Fruit fly (Drosophila melanogaster) whole organism, embryonic: ENCODE measurements around the gene Vps52.

Source experiments
- ATbp ChIP-seq: fragments of 200-800 bp; sonication (Bioruptor generic); optimal IDR thresholded peaks from 2 replicates; lab custom pipeline; 2017; ENCODE audit warnings: missing biosample characterization, mild to moderate bottlenecking, missing genetic modification characterization, missing genetic modification reagents
- Bgb ChIP-seq: fragments of 200-800 bp; sonication (Bioruptor generic); IDR thresholded peaks from 2 replicates; pipeline ENCODE4 v1.3.6; 2022; ENCODE audit warnings: missing biosample characterization, missing genetic modification characterization; ENCODE audit not compliant: partially characterized antibody
- BtbVII ChIP-seq: fragments of 200-800 bp; sonication (Bioruptor generic); optimal IDR thresholded peaks from 3 replicates; lab custom pipeline; 2017; ENCODE audit warnings: missing biosample characterization, mild to moderate bottlenecking, missing genetic modification characterization
- CG10147 ChIP-seq: fragments of 200-800 bp; sonication (Bioruptor generic); optimal IDR thresholded peaks from 2 replicates; lab custom pipeline; 2019; ENCODE audit warnings: missing biosample characterization, mild to moderate bottlenecking, missing genetic modification characterization, moderate library complexity
- CG11560 ChIP-seq: fragments of 200-800 bp; sonication (Bioruptor generic); IDR thresholded peaks from 3 replicates; pipeline ENCODE4 v1.3.6; 2022; ENCODE audit warnings: missing biosample characterization, missing genetic modification characterization
- CG11695 ChIP-seq: fragments of 200-800 bp; sonication (Bioruptor generic); IDR thresholded peaks from 3 replicates; pipeline ENCODE4 v1.3.6; 2022; ENCODE audit warnings: missing biosample characterization, missing genetic modification characterization
- CG12219 ChIP-seq: fragments of 200-800 bp; sonication (Bioruptor generic); optimal IDR thresholded peaks from 3 replicates; lab custom pipeline; 2018; ENCODE audit warnings: missing biosample characterization, mild to moderate bottlenecking, missing genetic modification characterization
- CG13296 ChIP-seq: fragments of 200-800 bp; sonication (Bioruptor generic); optimal IDR thresholded peaks from 3 replicates; lab custom pipeline; 2018; ENCODE audit warnings: missing biosample characterization, mild to moderate bottlenecking, missing genetic modification characterization
- CG14667 ChIP-seq: fragments of 200-800 bp; sonication (Bioruptor generic); IDR thresholded peaks from 2 replicates; pipeline ENCODE4 v1.3.6; 2022; ENCODE audit warnings: missing biosample characterization, missing genetic modification characterization
- CG1603 ChIP-seq: fragments of 200-800 bp; sonication (Bioruptor generic); optimal IDR thresholded peaks from 2 replicates; lab custom pipeline; 2019; ENCODE audit warnings: missing biosample characterization, mild to moderate bottlenecking, missing genetic modification characterization, moderate library complexity
- CG16863 ChIP-seq: fragments of 200-800 bp; sonication (Bioruptor generic); optimal IDR thresholded peaks from 3 replicates; lab custom pipeline; 2016; ENCODE audit warnings: missing biosample characterization, missing genetic modification characterization
- CG17359 ChIP-seq: fragments of 200-800 bp; sonication (Bioruptor generic); optimal IDR thresholded peaks from 3 replicates; lab custom pipeline; 2018; ENCODE audit warnings: missing biosample characterization, mild to moderate bottlenecking, missing genetic modification characterization, moderate library complexity
- CG30020 ChIP-seq: fragments of 200-800 bp; optimal IDR thresholded peaks from 2 replicates; lab custom pipeline; 2019; ENCODE audit warnings: missing biosample characterization, mild to moderate bottlenecking, missing genetic modification characterization, moderate library complexity
- CG34376 ChIP-seq: fragments of 200-800 bp; sonication (Bioruptor generic); optimal IDR thresholded peaks from 2 replicates; lab custom pipeline; 2018; ENCODE audit warnings: missing biosample characterization, mild to moderate bottlenecking, missing genetic modification characterization
- CG4328 ChIP-seq: fragments of 200-800 bp; sonication (Bioruptor generic); optimal IDR thresholded peaks from 3 replicates; lab custom pipeline; 2017; ENCODE audit warnings: missing biosample characterization, missing genetic modification reagents, missing genetic modification characterization
- CG4707 ChIP-seq: fragments of 200-800 bp; sonication (Bioruptor generic); optimal IDR thresholded peaks from 2 replicates; lab custom pipeline; 2018; ENCODE audit warnings: missing biosample characterization, mild to moderate bottlenecking, missing genetic modification characterization, moderate library complexity
- CG4854 ChIP-seq: fragments of 200-800 bp; sonication (Bioruptor generic); optimal IDR thresholded peaks from 2 replicates; lab custom pipeline; 2016; ENCODE audit warnings: missing biosample characterization, missing genetic modification characterization, inconsistent platforms
- CG5245 ChIP-seq: fragments of 200-800 bp; sonication (Bioruptor generic); optimal IDR thresholded peaks from 3 replicates; lab custom pipeline; 2016; ENCODE audit warnings: missing biosample characterization, missing genetic modification characterization
- CG6791 ChIP-seq: fragments of 200-800 bp; sonication (Bioruptor generic); IDR thresholded peaks from 3 replicates; pipeline ENCODE4 v1.3.6; 2022; ENCODE audit warnings: missing biosample characterization, missing genetic modification characterization; ENCODE audit not compliant: partially characterized antibody
- CG6854 ChIP-seq: fragments of 200-800 bp; sonication (Bioruptor generic); optimal IDR thresholded peaks from 3 replicates; lab custom pipeline; 2017; ENCODE audit warnings: missing biosample characterization, mild to moderate bottlenecking, missing genetic modification characterization
- CG7963 ChIP-seq: fragments of 200-800 bp; sonication (Bioruptor generic); IDR thresholded peaks from 3 replicates; pipeline ENCODE4 v1.3.6; 2022; ENCODE audit warnings: missing biosample characterization, missing genetic modification characterization; ENCODE audit not compliant: partially characterized antibody
- CTCF ChIP-seq: fragments of 200-800 bp; sonication (Bioruptor generic); optimal IDR thresholded peaks from 2 replicates; lab custom pipeline; 2017; ENCODE audit warnings: missing biosample characterization, mild to moderate bottlenecking, missing genetic modification characterization, moderate library complexity
- D19A ChIP-seq: fragments of 200-800 bp; optimal IDR thresholded peaks from 3 replicates; lab custom pipeline; 2019; ENCODE audit warnings: missing biosample characterization, mild to moderate bottlenecking, missing genetic modification characterization, moderate library complexity
- Dip2 ChIP-seq: fragments of 200-800 bp; sonication (Bioruptor generic); IDR thresholded peaks from 2 replicates; pipeline ENCODE4 v1.3.6; 2022; ENCODE audit warnings: missing biosample characterization, missing genetic modification characterization
- Doc3 ChIP-seq: fragments of 200-800 bp; sonication (Bioruptor generic); IDR thresholded peaks from 3 replicates; pipeline ENCODE4 v1.3.6; 2022; ENCODE audit warnings: missing biosample characterization, missing genetic modification characterization; ENCODE audit not compliant: partially characterized antibody
- Hey ChIP-seq: fragments of 200-800 bp; sonication (Bioruptor generic); optimal IDR thresholded peaks from 3 replicates; lab custom pipeline; 2018; ENCODE audit warnings: missing biosample characterization, mild to moderate bottlenecking, missing genetic modification characterization
- HmgZ ChIP-seq: fragments of 200-800 bp; sonication (Bioruptor generic); optimal IDR thresholded peaks from 2 replicates; lab custom pipeline; 2018; ENCODE audit warnings: missing biosample characterization, mild to moderate bottlenecking, missing genetic modification characterization
- Jarid2 ChIP-seq: fragments of 200-800 bp; sonication (Bioruptor generic); optimal IDR thresholded peaks from 3 replicates; lab custom pipeline; 2017; ENCODE audit warnings: mild to moderate bottlenecking, missing biosample characterization, missing genetic modification reagents, missing genetic modification characterization
- Lhr ChIP-seq: fragments of 200-800 bp; sonication (Bioruptor generic); optimal IDR thresholded peaks from 3 replicates; lab custom pipeline; 2017; ENCODE audit warnings: mild to moderate bottlenecking, missing biosample characterization, missing genetic modification reagents, missing genetic modification characterization
- Nf-YA ChIP-seq: fragments of 200-800 bp; sonication (Bioruptor generic); IDR thresholded peaks from 2 replicates; pipeline ENCODE4 v1.3.6; 2022; ENCODE audit warnings: missing biosample characterization, missing genetic modification characterization
- Pdp1 ChIP-seq, 2 experiments: fragments of 200-800 bp; sonication (Bioruptor generic); optimal IDR thresholded peaks; 3 replicates each; lab custom pipeline; 2016; ENCODE audit warnings: missing biosample characterization in 2 of 2, missing genetic modification characterization in 2 of 2, mild to moderate bottlenecking in 1 of 2, moderate library complexity in 1 of 2
- Scr ChIP-seq: fragments of 200-800 bp; sonication (Bioruptor generic); IDR thresholded peaks from 2 replicates; pipeline ENCODE4 v1.3.6; 2022; ENCODE audit warnings: missing biosample characterization, missing genetic modification characterization; ENCODE audit not compliant: partially characterized antibody
- Side ChIP-seq: fragments of 200-800 bp; sonication (Bioruptor generic); optimal IDR thresholded peaks from 2 replicates; lab custom pipeline; 2016; ENCODE audit warnings: missing biosample characterization, missing genetic modification characterization
- Ssrp ChIP-seq: fragments of 200-800 bp; sonication (Bioruptor generic); optimal IDR thresholded peaks from 2 replicates; lab custom pipeline; 2018; ENCODE audit warnings: missing biosample characterization, mild to moderate bottlenecking, missing genetic modification characterization, moderate library complexity
- Tbp ChIP-seq: fragments of >200 bp; optimal IDR thresholded peaks from 2 replicates; lab custom pipeline; 2018; ENCODE audit warnings: missing biosample characterization, missing genetic modification characterization
- corto ChIP-seq: fragments of 200-800 bp; sonication (Bioruptor generic); optimal IDR thresholded peaks from 2 replicates; lab custom pipeline; 2016; ENCODE audit warnings: missing biosample characterization, mild to moderate bottlenecking, missing genetic modification characterization, moderate library complexity
- dimm ChIP-seq: fragments of 200-800 bp; sonication (Bioruptor generic); IDR thresholded peaks from 2 replicates; pipeline ENCODE4 v1.3.6; 2022; ENCODE audit warnings: missing biosample characterization, missing genetic modification characterization
- dmrt99B ChIP-seq: fragments of 200-800 bp; sonication (Bioruptor generic); optimal IDR thresholded peaks from 2 replicates; lab custom pipeline; 2018; ENCODE audit warnings: missing biosample characterization, mild to moderate bottlenecking, missing genetic modification characterization, moderate library complexity
- emc ChIP-seq: fragments of 200-800 bp; sonication (Bioruptor generic); optimal IDR thresholded peaks from 2 replicates; lab custom pipeline; 2016; ENCODE audit warnings: missing biosample characterization, missing genetic modification characterization
- eyg ChIP-seq: fragments of 200-800 bp; sonication (Bioruptor generic); optimal IDR thresholded peaks from 3 replicates; lab custom pipeline; 2016; ENCODE audit warnings: missing biosample characterization, missing genetic modification characterization
- gt ChIP-seq: fragments of 200-800 bp; sonication (Bioruptor generic); IDR thresholded peaks from 2 replicates; pipeline ENCODE4 v1.3.6; 2022; ENCODE audit warnings: missing biosample characterization, missing genetic modification characterization
- mirr ChIP-seq: fragments of 200-800 bp; sonication (Bioruptor generic); optimal IDR thresholded peaks from 3 replicates; lab custom pipeline; 2018; ENCODE audit warnings: missing biosample characterization, mild to moderate bottlenecking, missing genetic modification characterization
- nerfin-2 ChIP-seq: fragments of 200-800 bp; sonication (Bioruptor generic); IDR thresholded peaks from 2 replicates; pipeline ENCODE4 v1.3.6; 2022; ENCODE audit warnings: missing biosample characterization, missing genetic modification characterization; ENCODE audit not compliant: partially characterized antibody
- otp ChIP-seq: fragments of 200-800 bp; sonication (Bioruptor generic); IDR thresholded peaks from 3 replicates; pipeline ENCODE4, ENCODE4 v1.3.6; 2022; ENCODE audit warnings: missing biosample characterization, missing genetic modification characterization
- ro ChIP-seq: fragments of 200-800 bp; sonication (Bioruptor generic); IDR thresholded peaks from 2 replicates; pipeline ENCODE4 v1.3.6; 2022; ENCODE audit warnings: missing biosample characterization, missing genetic modification characterization
- ssp ChIP-seq: fragments of 200-800 bp; sonication (Bioruptor generic); IDR thresholded peaks from 2 replicates; pipeline ENCODE4 v1.3.6; 2022; ENCODE audit warnings: missing biosample characterization, missing genetic modification characterization
- stc ChIP-seq: fragments of 200-800 bp; sonication (Bioruptor generic); IDR thresholded peaks from 2 replicates; pipeline ENCODE4 v1.3.6; 2022; ENCODE audit warnings: missing biosample characterization, missing genetic modification characterization
- usp ChIP-seq: fragments of >200 bp; optimal IDR thresholded peaks from 2 replicates; lab custom pipeline; 2017; ENCODE audit warnings: missing biosample characterization, missing genetic modification characterization
- vvl ChIP-seq: fragments of 200-800 bp; sonication (Bioruptor generic); IDR thresholded peaks from 2 replicates; pipeline ENCODE4 v1.3.6; 2022; ENCODE audit warnings: missing biosample characterization, missing genetic modification characterization
- z ChIP-seq: fragments of 200-800 bp; sonication (Bioruptor generic); IDR thresholded peaks from 3 replicates; pipeline ENCODE4 v1.3.6; 2022; ENCODE audit warnings: missing biosample characterization, missing genetic modification characterization

Gene Vps52

DNA sequence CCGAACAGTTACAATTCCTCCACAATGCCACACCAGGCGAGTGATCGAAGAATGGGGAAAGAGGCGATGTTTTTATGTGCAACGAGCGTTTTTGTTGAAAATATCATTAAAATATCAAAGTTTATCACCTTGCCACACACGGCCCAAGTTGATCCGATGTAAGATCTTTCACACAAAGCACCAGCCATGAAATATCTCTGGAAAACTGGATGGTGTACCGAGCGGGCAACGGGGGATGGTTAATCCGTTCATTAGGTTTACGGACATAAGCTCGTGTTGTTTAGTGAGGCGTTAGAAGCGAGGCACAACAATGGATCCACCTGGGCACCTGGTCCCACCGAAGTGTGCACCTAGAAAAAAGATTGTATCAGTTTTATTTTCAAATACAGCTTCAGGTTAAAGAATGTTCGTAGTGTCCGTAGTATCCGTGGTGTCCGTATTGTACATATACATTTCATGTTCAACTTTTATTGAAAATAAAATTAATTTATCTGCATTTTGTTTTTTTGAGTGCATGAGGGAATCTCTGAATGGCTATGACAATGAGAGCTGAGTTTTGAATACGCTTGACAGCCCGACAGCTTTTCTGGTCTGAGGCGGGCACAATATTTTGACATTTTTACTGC, 27.1 kb downstream of the Vps52 start (continued):
- TF ChIP-seq CG7963 (GFP tag; lab: Robert Waterston, UW) = no peak
- TF ChIP-seq Bgb = no peak
- TF ChIP-seq CG4854 (GFP tag; lab: Kevin White, UChicago) = no peak
- no peak for TF ChIP-seq Tbp
- no peak for TF ChIP-seq CG34376 (GFP tag; lab: Kevin White, UChicago)
- TF ChIP-seq D19A (tag; lab: Kevin White, UChicago) = peak; percentile 57
- no peak for TF ChIP-seq CG30020 (tag; lab: Kevin White, UChicago)
- peak; percentile 24; the same call in 1 of the 2 replicates for TF ChIP-seq CG14667 (GFP tag; lab: Robert Waterston, UW)
- TF ChIP-seq eyg (GFP tag; lab: Kevin White, UChicago) = no peak
- no peak for TF ChIP-seq Hey (tag; lab: Kevin White, UChicago)
- no peak for TF ChIP-seq CG11560
- TF ChIP-seq CG5245 (GFP tag; lab: Kevin White, UChicago) = peak; percentile 52
- TF ChIP-seq CG12219 (GFP tag; lab: Kevin White, UChicago) = peak; percentile 36
- TF ChIP-seq Dip2 = no peak
- no peak for TF ChIP-seq Jarid2 (GFP tag; lab: Kevin White, UChicago)
- TF ChIP-seq CG17359 (tag; lab: Kevin White, UChicago) = peak; percentile 61
- TF ChIP-seq Ssrp = peak; percentile 58
- no peak for TF ChIP-seq stc (GFP tag; lab: Robert Waterston, UW)
- no peak for TF ChIP-seq CG6791 (GFP tag; lab: Robert Waterston, UW)
- no peak for TF ChIP-seq CG6854
- TF ChIP-seq Doc3 (GFP tag; lab: Robert Waterston, UW) = no peak
- TF ChIP-seq CG1603 (tag; lab: Kevin White, UChicago) = peak; percentile 73
- peak; percentile 57 for TF ChIP-seq CG4707 (GFP tag; lab: Kevin White, UChicago)
- no peak for TF ChIP-seq Scr (GFP tag; lab: Robert Waterston, UW)
- TF ChIP-seq BtbVII (GFP tag; lab: Kevin White, UChicago) = no peak
- no peak for TF ChIP-seq CTCF (GFP tag; lab: Kevin White, UChicago)
- peak; percentile 32 for TF ChIP-seq Side (GFP tag; lab: Kevin White, UChicago)
- no peak for TF ChIP-seq Nf-YA (GFP tag; lab: Robert Waterston, UW)
- TF ChIP-seq gt (GFP tag; lab: Robert Waterston, UW) = peak; percentile 43; the same call in 1 of the 2 replicates
- TF ChIP-seq dmrt99B (tag; lab: Kevin White, UChicago) = peak; percentile 65
- TF ChIP-seq corto (GFP tag; lab: Kevin White, UChicago) = no peak
- no peak for TF ChIP-seq z
- peak; percentile 34 for TF ChIP-seq CG16863
- TF ChIP-seq ssp (GFP tag; lab: Robert Waterston, UW) = peak; percentile 20; the same call in 1 of the 2 replicates
- peak; percentile 13 for TF ChIP-seq Lhr
- TF ChIP-seq mirr (GFP tag; lab: Kevin White, UChicago) = no peak
- TF ChIP-seq ro (GFP tag; lab: Robert Waterston, UW) = 0 out of 2 replicates have a peak, but pooled peaks have one; percentile 26
- TF ChIP-seq CG13296 (GFP tag; lab: Kevin White, UChicago) = peak; percentile 41
- no peak for TF ChIP-seq nerfin-2
- no peak for TF ChIP-seq CG4328 (GFP tag; lab: Kevin White, UChicago)
- peak; percentile 52 for TF ChIP-seq ATbp
- no peak for TF ChIP-seq usp (GFP tag; lab: Kevin White, UChicago)
- TF ChIP-seq CG11695 (GFP tag; lab: Robert Waterston, UW) = 0 out of 3 replicates have a peak, but pooled peaks have one; percentile 51
- TF ChIP-seq emc (GFP tag; lab: Kevin White, UChicago) = no peak
- TF ChIP-seq dimm (GFP tag; lab: Robert Waterston, UW) = no peak
- TF ChIP-seq otp (GFP tag; lab: Robert Waterston, UW) = peak; percentile 63; the same call in 1 of the 3 replicates
- TF ChIP-seq CG10147 (GFP tag; lab: Kevin White, UChicago) = peak; percentile 32
- peak; percentile 12 for TF ChIP-seq HmgZ (tag; lab: Kevin White, UChicago)
- TF ChIP-seq Pdp1 (GFP tag; optimal IDR thresholded peaks at IDR 0.05; lab: Kevin White, UChicago) = peak in 1 of 2 experiments; percentile 32
- TF ChIP-seq vvl (GFP tag; lab: Robert Waterston, UW) = peak; percentile 65
